Worm (Caenorhabditis elegans) whole organism, L2 larva: Measurements from ENCODE around the gene cdf-1.

Experiments
- aly-2 ChIP-seq: fragments of 150-350 bp; optimal IDR thresholded peaks from 2 replicates; lab custom pipeline; 2014; ENCODE audit warnings: missing biosample characterization, missing genetic modification characterization
- dmd-4 ChIP-seq: sonication (generic microtip); optimal IDR thresholded peaks from 2 replicates; lab custom pipeline; 2017; ENCODE audit warnings: missing biosample characterization, missing genetic modification characterization
- fos-1 ChIP-seq: fragments of 150-350 bp; optimal IDR thresholded peaks from 2 replicates; lab custom pipeline; 2014; ENCODE audit warnings: missing biosample characterization, missing genetic modification characterization
- lin-13 ChIP-seq: fragments of 150-350 bp; optimal IDR thresholded peaks from 2 replicates; lab custom pipeline; 2014; ENCODE audit warnings: missing biosample characterization, missing genetic modification reagents, missing genetic modification characterization
- nhr-12 ChIP-seq: fragments of 150-350 bp; optimal IDR thresholded peaks from 2 replicates; lab custom pipeline; 2014; ENCODE audit warnings: missing biosample characterization, missing genetic modification characterization
- zag-1 ChIP-seq: fragments of 150-350 bp; optimal IDR thresholded peaks from 2 replicates; lab custom pipeline; 2014; ENCODE audit warnings: missing biosample characterization, missing genetic modification characterization

ce11 chrX:6552806-6553337 is 47.9 kb upstream of the cdf-1 start, which contains the start of gene svh-2:
- no peak for TF ChIP-seq fos-1
- TF ChIP-seq nhr-12: no peak
- no peak for TF ChIP-seq zag-1 (tag; lab: Kevin White, UChicago)
- no peak for TF ChIP-seq lin-13 (GFP tag; lab: Kevin White, UChicago)
- TF ChIP-seq dmd-4 (tag; lab: Kevin White, UChicago): no peak
- TF ChIP-seq aly-2: no peak
